Worm (Caenorhabditis elegans) whole organism, L1 larva: ENCODE measurements around the gene T16G12.3.

ENCODE experiments used
- fos-1 ChIP-seq: fragments of 150-350 bp; optimal IDR thresholded peaks from 2 replicates; lab custom pipeline; 2014; ENCODE audit warnings: missing biosample characterization, missing genetic modification characterization
- nhr-237 ChIP-seq: fragments of 150-350 bp; optimal IDR thresholded peaks from 2 replicates; lab custom pipeline; 2014; ENCODE audit warnings: missing biosample characterization, missing genetic modification characterization
- ztf-11 ChIP-seq, 2 experiments: sonication (generic microtip); optimal IDR thresholded peaks; 2 replicates each; lab custom pipeline; 2016 to 2017; ENCODE audit warnings: missing genetic modification characterization in 2 of 2, missing biosample characterization in 1 of 2, missing compliant biosample characterization in 1 of 2

DNA sequence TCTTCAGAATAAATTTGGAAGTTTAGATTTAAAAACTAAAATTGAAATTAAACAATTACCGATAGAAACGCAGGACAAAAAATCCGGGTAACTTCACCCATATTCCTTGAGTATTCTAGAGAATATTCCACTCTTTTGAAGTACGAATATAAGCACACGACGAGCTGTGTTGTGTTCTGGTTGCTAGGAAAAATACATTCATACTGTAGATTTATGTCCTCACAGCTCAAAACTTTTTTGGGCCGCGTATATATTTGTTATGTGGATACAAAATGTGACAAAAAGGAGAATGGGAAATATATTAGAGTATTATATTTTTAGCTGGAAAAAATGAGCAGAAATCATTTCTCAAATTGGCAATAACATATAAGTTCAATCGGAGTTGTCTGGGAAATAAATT, 17.2 kb upstream of the T16G12.3 start, which contains the start of gene M04D8.5:
- TF ChIP-seq ztf-11 (tag; optimal IDR thresholded peaks at IDR 0.05; lab: Kevin White, UChicago): no peak
- TF ChIP-seq fos-1 (tag; lab: Kevin White, UChicago): no peak
- TF ChIP-seq nhr-237 (tag; lab: Kevin White, UChicago): no peak
